Worm (Caenorhabditis elegans) whole organism, L4 larva: ENCODE data around the gene ttr-40.

Experiments used
- D1046.2 ChIP-seq: fragments of 200-800 bp; sonication (Bioruptor generic); IDR thresholded peaks from 2 replicates; pipeline ENCODE4 v1.3.6; 2022; ENCODE audit warnings: missing genetic modification characterization, missing compliant biosample characterization
- F10B5.3 ChIP-seq: sonication (generic microtip); optimal IDR thresholded peaks from 2 replicates; lab custom pipeline; 2016; ENCODE audit warnings: mild to moderate bottlenecking, missing genetic modification characterization, missing compliant biosample characterization
- F37D6.2 ChIP-seq: sonication (generic microtip); optimal IDR thresholded peaks from 2 replicates; lab custom pipeline; 2016; ENCODE audit warnings: mild to moderate bottlenecking, missing genetic modification characterization, missing compliant biosample characterization
- Y48G9A.11 ChIP-seq: fragments of 200-800 bp; sonication (Bioruptor generic); IDR thresholded peaks from 2 replicates; pipeline ENCODE4 v1.3.6; 2022; ENCODE audit warnings: missing genetic modification reagents, missing genetic modification characterization, missing compliant biosample characterization
- Y75B8A.6 ChIP-seq: fragments of 200-800 bp; sonication (Bioruptor generic); IDR thresholded peaks from 2 replicates; pipeline ENCODE4 v1.3.6; 2022; ENCODE audit warnings: missing genetic modification reagents, missing genetic modification characterization, missing compliant biosample characterization
- ama-1 ChIP-seq: fragments of 150-350 bp; optimal IDR thresholded peaks from 2 replicates; lab custom pipeline; 2014; ENCODE audit warnings: inconsistent platforms, mixed read lengths
- arid-1 ChIP-seq: fragments of 200-800 bp; sonication (Bioruptor generic); conservative IDR thresholded peaks from 2 replicates; pipeline ENCODE4 v1.3.6; 2022; ENCODE audit warnings: missing genetic modification reagents, missing genetic modification characterization, missing compliant biosample characterization
- ceh-28 ChIP-seq: fragments of 150-350 bp; optimal IDR thresholded peaks from 2 replicates; lab custom pipeline; 2014; ENCODE audit warnings: missing biosample characterization, missing genetic modification reagents, missing genetic modification characterization
- ceh-32 ChIP-seq: sonication (generic microtip); optimal IDR thresholded peaks from 2 replicates; lab custom pipeline; 2016; ENCODE audit warnings: mild to moderate bottlenecking, missing genetic modification characterization, missing compliant biosample characterization; ENCODE audit not compliant: poor library complexity
- ceh-44 ChIP-seq: fragments of 200-800 bp; sonication (Bioruptor generic); IDR thresholded peaks from 2 replicates; pipeline ENCODE4 v1.3.6; 2022; ENCODE audit warnings: missing genetic modification reagents, missing genetic modification characterization, missing compliant biosample characterization
- ceh-62 ChIP-seq: sonication (generic microtip); optimal IDR thresholded peaks from 2 replicates; lab custom pipeline; 2017; ENCODE audit warnings: missing biosample characterization, missing genetic modification characterization
- cey-2 ChIP-seq: sonication (generic microtip); optimal IDR thresholded peaks from 3 replicates; lab custom pipeline; 2017; ENCODE audit warnings: missing genetic modification characterization, mild to moderate bottlenecking, missing compliant biosample characterization, antibody characterized with exemption, borderline replicate concordance; ENCODE audit not compliant: insufficient read depth
- ctbp-1 ChIP-seq: fragments of 200-800 bp; sonication (Bioruptor generic); IDR thresholded peaks from 2 replicates; pipeline ENCODE4 v1.3.6; 2022; ENCODE audit warnings: missing genetic modification reagents, missing genetic modification characterization, missing compliant biosample characterization
- daf-12 ChIP-seq: fragments of 150-350 bp; optimal IDR thresholded peaks from 2 replicates; lab custom pipeline; 2014; ENCODE audit warnings: missing biosample characterization, missing genetic modification reagents, missing genetic modification characterization
- daf-19 ChIP-seq: fragments of 200-800 bp; sonication (Bioruptor generic); conservative IDR thresholded peaks from 2 replicates; pipeline ENCODE4 v1.3.6; 2022; ENCODE audit warnings: missing genetic modification characterization, missing compliant biosample characterization
- dmd-6 ChIP-seq: fragments of 200-800 bp; sonication (Bioruptor generic); IDR thresholded peaks from 2 replicates; pipeline ENCODE4 v1.3.6; 2022; ENCODE audit warnings: missing genetic modification reagents, missing genetic modification characterization, missing compliant biosample characterization
- dmd-8 ChIP-seq: fragments of 200-800 bp; sonication (Bioruptor generic); IDR thresholded peaks from 2 replicates; pipeline ENCODE4 v1.3.6; 2022; ENCODE audit warnings: missing genetic modification characterization, missing compliant biosample characterization
- dpl-1 ChIP-seq: fragments of 150-350 bp; optimal IDR thresholded peaks from 2 replicates; lab custom pipeline; 2014; ENCODE audit warnings: missing biosample characterization, missing genetic modification reagents, missing genetic modification characterization
- dve-1 ChIP-seq: sonication (generic microtip); optimal IDR thresholded peaks from 2 replicates; lab custom pipeline; 2017; ENCODE audit warnings: antibody characterized with exemption, mild to moderate bottlenecking, missing genetic modification characterization, missing compliant biosample characterization; ENCODE audit not compliant: insufficient read depth
- egl-27 ChIP-seq: sonication (generic microtip); optimal IDR thresholded peaks from 3 replicates; lab custom pipeline; 2017; ENCODE audit warnings: missing biosample characterization, missing genetic modification reagents, missing genetic modification characterization
- fkh-10 ChIP-seq: fragments of 150-350 bp; optimal IDR thresholded peaks from 2 replicates; lab custom pipeline; 2014; ENCODE audit warnings: missing biosample characterization, missing genetic modification reagents, missing genetic modification characterization
- gei-8 ChIP-seq: fragments of 200-800 bp; sonication (Bioruptor generic); optimal IDR thresholded peaks from 2 replicates; lab custom pipeline; 2018; ENCODE audit warnings: mild to moderate bottlenecking, missing genetic modification characterization, missing compliant biosample characterization
- hif-1 ChIP-seq, 2 experiments: sonication (generic microtip); optimal IDR thresholded peaks; 2 replicates each; lab custom pipeline; 2016 to 2017; ENCODE audit warnings: missing compliant biosample characterization in 2 of 2, missing genetic modification characterization in 2 of 2, missing genetic modification reagents in 2 of 2, missing genotype in 2 of 2, mild to moderate bottlenecking in 1 of 2
- hlh-11 ChIP-seq: fragments of 200-800 bp; sonication (Bioruptor generic); optimal IDR thresholded peaks from 2 replicates; lab custom pipeline; 2018; ENCODE audit warnings: mild to moderate bottlenecking, missing genetic modification characterization, missing compliant biosample characterization
- jun-1 ChIP-seq: fragments of 150-350 bp; optimal IDR thresholded peaks from 2 replicates; lab custom pipeline; 2014; ENCODE audit warnings: missing biosample characterization, missing genetic modification reagents, missing genetic modification characterization
- lin-29 ChIP-seq: fragments of 200-800 bp; sonication (Bioruptor generic); IDR thresholded peaks from 2 replicates; pipeline ENCODE4 v1.3.6; 2022; ENCODE audit warnings: missing genetic modification reagents, missing genetic modification characterization, missing compliant biosample characterization
- madf-5 ChIP-seq, 2 experiments: fragments of 200-800 bp; sonication (Bioruptor generic); IDR thresholded peaks; 2 replicates each; pipeline ENCODE4 v1.3.6; 2022; ENCODE audit warnings: missing compliant biosample characterization in 2 of 2, missing genetic modification characterization in 2 of 2
- madf-9 ChIP-seq: fragments of 200-800 bp; sonication (Bioruptor generic); conservative IDR thresholded peaks from 2 replicates; pipeline ENCODE4 v1.3.6; 2022; ENCODE audit warnings: missing genetic modification reagents, missing genetic modification characterization, missing compliant biosample characterization
- mdl-1 ChIP-seq, 2 experiments: fragments of 150-350 bp in 1 of 2; sonication (generic microtip) in 1 of 2; optimal IDR thresholded peaks; 2 replicates each; lab custom pipeline; 2014 to 2017; ENCODE audit warnings: missing biosample characterization in 2 of 2, missing genetic modification characterization in 2 of 2
- mep-1 ChIP-seq: fragments of 150-350 bp; sonication (generic microtip); optimal IDR thresholded peaks from 3 replicates; lab custom pipeline; 2014; ENCODE audit warnings: missing biosample characterization, missing genetic modification characterization
- mxl-2 ChIP-seq: fragments of 200-800 bp; sonication (Bioruptor generic); conservative IDR thresholded peaks from 2 replicates; pipeline ENCODE4 v1.3.6; 2022; ENCODE audit warnings: missing genetic modification reagents, missing genetic modification characterization, missing compliant biosample characterization
- mxl-3 ChIP-seq: fragments of 200-800 bp; sonication (Bioruptor generic); optimal IDR thresholded peaks from 2 replicates; lab custom pipeline; 2018; ENCODE audit warnings: mild to moderate bottlenecking, missing genetic modification characterization, missing compliant biosample characterization
- nhr-11 ChIP-seq: fragments of 150-350 bp; optimal IDR thresholded peaks from 2 replicates; lab custom pipeline; 2014; ENCODE audit warnings: missing biosample characterization, missing genetic modification characterization
- nhr-111 ChIP-seq: fragments of 200-800 bp; sonication (Bioruptor generic); optimal IDR thresholded peaks from 2 replicates; lab custom pipeline; 2018; ENCODE audit warnings: mild to moderate bottlenecking, missing genetic modification characterization, missing compliant biosample characterization
- nhr-25 ChIP-seq: sonication (generic microtip); optimal IDR thresholded peaks from 2 replicates; lab custom pipeline; 2017; ENCODE audit warnings: missing genetic modification characterization, mild to moderate bottlenecking, missing compliant biosample characterization, antibody characterized with exemption, moderate library complexity, borderline replicate concordance; ENCODE audit not compliant: insufficient read depth
- nhr-28 ChIP-seq: fragments of 150-350 bp; optimal IDR thresholded peaks from 2 replicates; lab custom pipeline; 2014; ENCODE audit warnings: missing biosample characterization, missing genetic modification characterization
- nhr-48 ChIP-seq: sonication (generic microtip); optimal IDR thresholded peaks from 2 replicates; lab custom pipeline; 2016; ENCODE audit warnings: mild to moderate bottlenecking, missing genetic modification characterization, missing compliant biosample characterization
- nhr-77 ChIP-seq: fragments of 150-350 bp; optimal IDR thresholded peaks from 2 replicates; lab custom pipeline; 2014; ENCODE audit warnings: missing biosample characterization, missing genetic modification characterization
- php-3 ChIP-seq: fragments of 200-800 bp; sonication (Bioruptor generic); IDR thresholded peaks from 2 replicates; pipeline ENCODE4 v1.3.6; 2022; ENCODE audit warnings: missing genetic modification reagents, missing genetic modification characterization, missing compliant biosample characterization
- pqm-1 ChIP-seq: sonication (generic microtip); optimal IDR thresholded peaks from 2 replicates; lab custom pipeline; 2017; ENCODE audit warnings: missing biosample characterization, missing genetic modification characterization
- set-16 ChIP-seq: fragments of 200-800 bp; sonication (Bioruptor generic); IDR thresholded peaks from 2 replicates; pipeline ENCODE4 v1.3.6; 2022; ENCODE audit warnings: missing genetic modification reagents, missing genetic modification characterization, missing compliant biosample characterization
- skn-1 ChIP-seq: fragments of 150-350 bp; optimal IDR thresholded peaks from 2 replicates; lab custom pipeline; 2014; ENCODE audit warnings: missing biosample characterization, missing genetic modification characterization
- spr-3 ChIP-seq: fragments of 200-800 bp; sonication (Bioruptor generic); optimal IDR thresholded peaks from 2 replicates; lab custom pipeline; 2018; ENCODE audit warnings: mild to moderate bottlenecking, missing genetic modification characterization, missing compliant biosample characterization
- tra-1 ChIP-seq: fragments of 200-800 bp; sonication (Bioruptor generic); IDR thresholded peaks from 2 replicates; pipeline ENCODE4 v1.3.6; 2022; ENCODE audit warnings: missing genetic modification reagents, missing genetic modification characterization, missing compliant biosample characterization
- zag-1 ChIP-seq: fragments of 150-350 bp; optimal IDR thresholded peaks from 2 replicates; lab custom pipeline; 2014; ENCODE audit warnings: missing biosample characterization, missing genetic modification characterization
- zfp-2 ChIP-seq: sonication (generic microtip); optimal IDR thresholded peaks from 2 replicates; lab custom pipeline; 2016; ENCODE audit warnings: mild to moderate bottlenecking, missing genetic modification characterization, missing compliant biosample characterization
- zip-2 ChIP-seq: fragments of 150-350 bp; optimal IDR thresholded peaks from 2 replicates; lab custom pipeline; 2014; ENCODE audit warnings: missing biosample characterization, missing genetic modification characterization
- ztf-11 ChIP-seq: fragments of 150-350 bp; optimal IDR thresholded peaks from 2 replicates; lab custom pipeline; 2014; ENCODE audit warnings: missing biosample characterization, missing genetic modification characterization

Gene ttr-40

DNA sequence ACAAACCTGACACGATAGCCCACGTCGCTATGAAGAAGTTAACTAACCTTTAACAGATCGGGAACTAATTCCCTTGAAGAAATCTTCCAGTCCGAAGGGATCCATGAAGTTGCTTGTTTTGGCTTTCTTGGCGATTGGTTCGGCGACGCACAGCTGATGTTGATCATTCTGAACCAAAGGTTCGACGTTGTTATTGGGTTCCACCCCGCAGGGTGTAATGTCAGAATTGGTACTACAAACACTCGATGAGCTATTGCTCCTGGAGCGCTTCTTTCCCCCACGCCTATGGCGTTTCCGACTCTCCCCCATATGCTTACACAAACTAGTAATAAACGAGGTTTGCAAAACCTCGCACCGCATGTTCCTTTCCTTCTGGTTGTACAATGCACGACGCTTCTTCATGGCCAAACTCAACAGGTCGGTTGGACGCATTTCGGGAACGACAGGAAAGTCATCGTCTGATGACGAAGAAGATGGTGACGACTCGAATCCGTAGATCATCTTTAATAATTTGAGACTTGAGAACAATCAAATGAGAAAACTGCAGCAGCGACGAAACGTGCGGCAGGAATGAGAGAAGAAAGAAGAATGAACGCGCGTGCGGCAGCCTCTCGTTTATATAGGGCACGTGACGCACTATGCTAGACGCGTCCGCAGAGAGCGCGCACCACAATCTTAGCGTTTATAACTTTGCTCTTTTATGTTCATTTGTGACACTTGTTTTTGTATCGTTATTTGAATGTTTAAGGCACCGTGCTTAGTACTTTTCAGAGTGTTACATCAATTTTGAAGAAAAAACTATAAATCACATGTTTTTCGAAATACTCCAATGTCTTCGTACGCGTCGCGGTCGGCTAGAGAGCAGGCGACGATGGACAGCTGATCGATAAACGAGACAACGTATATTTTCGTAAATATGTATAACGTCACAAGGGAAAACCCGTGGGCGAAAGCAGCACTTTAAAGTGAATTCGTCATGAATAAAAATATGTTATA is 11.3 kb downstream of the ttr-40 start, which contains the start of gene tos-1 (continued):
- TF ChIP-seq cey-2 (tag; lab: Kevin White, UChicago) (peak; percentile 43), F10B5.3 (tag; lab: Kevin White, UChicago) (peak; percentile 53), ztf-11 (tag; lab: Kevin White, UChicago) (no peak), nhr-77 (tag; lab: Kevin White, UChicago) (peak; percentile 96), ceh-62 (no peak), dve-1 (peak; percentile 95), ceh-44 (GFP tag; lab: Robert Waterston, UW) (no peak), madf-9 (peak; percentile 98), daf-19 (GFP tag; lab: Robert Waterston, UW) (peak; percentile 87), zip-2 (tag; lab: Kevin White, UChicago) (peak; percentile 28), dmd-8 (GFP tag; lab: Robert Waterston, UW) (no peak), dpl-1 (GFP tag; lab: Kevin White, UChicago) (peak; percentile 84), set-16 (GFP tag; lab: Robert Waterston, UW) (peak; percentile 77; the same call in 1 of the 2 replicates), hif-1 (tag; optimal IDR thresholded peaks at IDR 0.05; lab: Kevin White, UChicago) (peak; percentile 92 to 96), gei-8 (GFP tag; lab: Kevin White, UChicago) (peak; percentile 95), php-3 (peak; percentile 94), tra-1 (peak; percentile 98), ama-1 (lab: Kevin White, UChicago) (peak; percentile 100), zag-1 (tag; lab: Kevin White, UChicago) (peak; percentile 82), arid-1 (GFP tag; lab: Robert Waterston, UW) (peak; percentile 61), zfp-2 (tag; lab: Kevin White, UChicago) (peak; percentile 88), jun-1 (peak; percentile 94), lin-29 (GFP tag; lab: Robert Waterston, UW) (peak; percentile 91), nhr-11 (peak; percentile 99), skn-1 (tag; lab: Kevin White, UChicago) (no peak), D1046.2 (GFP tag; lab: Robert Waterston, UW) (peak; percentile 90; the same call in 1 of the 2 replicates), pqm-1 (peak; percentile 19), nhr-25 (peak; percentile 96), mxl-3 (GFP tag; lab: Kevin White, UChicago) (peak; percentile 95), nhr-111 (GFP tag; lab: Kevin White, UChicago) (no peak), dmd-6 (GFP tag; lab: Robert Waterston, UW) (peak; percentile 99), daf-12 (tag; lab: Kevin White, UChicago) (no peak), ceh-32 (no peak), Y75B8A.6 (GFP tag; lab: Robert Waterston, UW) (peak; percentile 84), Y48G9A.11 (GFP tag; lab: Robert Waterston, UW) (peak; percentile 93), mxl-2 (GFP tag; lab: Robert Waterston, UW) (peak; percentile 77; the same call in 1 of the 2 replicates), ceh-28 (tag; lab: Kevin White, UChicago) (peak; percentile 84), mdl-1 (tag; optimal IDR thresholded peaks at IDR 0.05; lab: Kevin White, UChicago) (peak; percentile 99), madf-5 (GFP tag; IDR thresholded peaks at IDR 0.05; lab: Robert Waterston, UW) (peak; percentile 48 to 90; a peak in 1 of 4 replicates), nhr-28 (tag; lab: Kevin White, UChicago) (peak; percentile 97), fkh-10 (GFP tag; lab: Kevin White, UChicago) (peak; percentile 98), F37D6.2 (tag; lab: Kevin White, UChicago) (peak; percentile 95), egl-27 (no peak), spr-3 (peak; percentile 85), mep-1 (tag; lab: Kevin White, UChicago) (peak; percentile 98), ctbp-1 (peak; percentile 97), hlh-11 (tag; lab: Kevin White, UChicago) (peak; percentile 100), nhr-48 (peak; percentile 97)
